Fruit fly (Drosophila melanogaster) S2 (cell line): Measurements from ENCODE around the gene sdt.

Experiments used
- CG8478 ChIP-seq: fragments of >200 bp; optimal IDR thresholded peaks from 2 replicates; lab custom pipeline; 2018
- CTCF ChIP-seq, 2 experiments: fragments of >200 bp; optimal IDR thresholded peaks; 2 replicates each; lab custom pipeline; 2018

DNA sequence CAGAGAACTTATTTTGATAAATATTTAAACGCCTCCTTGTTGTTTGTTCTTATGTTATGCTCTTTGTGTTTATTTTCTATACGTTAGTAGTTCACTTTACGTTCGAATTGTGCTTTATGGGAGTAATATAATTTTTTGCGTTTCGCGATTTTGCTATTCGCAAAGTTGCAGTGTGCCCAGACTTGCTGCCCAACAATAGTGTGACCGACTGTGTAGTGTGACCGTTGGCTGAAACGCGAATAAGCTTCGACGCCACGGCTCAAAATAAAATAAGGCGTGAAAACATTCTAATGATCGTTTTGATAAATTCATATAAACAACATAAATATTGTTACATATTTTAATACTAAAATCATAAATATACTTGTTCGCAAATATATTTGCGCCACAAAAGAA, 36.3 kb upstream of the sdt start, which contains the start of gene Smox:
- no peak for TF ChIP-seq CG8478 (lab: Kevin White, UChicago)
- peak in 1 of 2 experiments; percentile 10 for TF ChIP-seq CTCF (optimal IDR thresholded peaks at IDR 0.05; lab: Kevin White, UChicago)
